Worm (Caenorhabditis elegans): ENCODE results near the gene idpb-5.

The idpb-5 gene

ce11 chrV:11849408-11849807, 10.1 kb downstream of the idpb-5 start:
- no peak for TF ChIP-seq klf-2 (GFP tag; conservative IDR thresholded peaks at IDR 0.05)
- no peak for TF ChIP-seq ztf-29 (GFP tag; IDR thresholded peaks at IDR 0.05)
- TF ChIP-seq T22C8.4 (GFP tag; IDR thresholded peaks at IDR 0.05), result no peak
- no peak for TF ChIP-seq med-1 (GFP tag; optimal IDR thresholded peaks at IDR 0.05; ENCODE audit: insufficient read depth)
- no peak for TF ChIP-seq ref-1 (GFP tag; conservative IDR thresholded peaks at IDR 0.05)
- no peak for TF ChIP-seq flt-1 (GFP tag; IDR thresholded peaks at IDR 0.05)
- TF ChIP-seq cog-1 (tag; optimal IDR thresholded peaks at IDR 0.05), result no peak
- no peak for TF ChIP-seq ztf-23 (GFP tag; IDR thresholded peaks at IDR 0.05)
- no peak for TF ChIP-seq tab-1 (GFP tag; IDR thresholded peaks at IDR 0.05)

ce11 chrV:11852305-11852704, 13.0 kb downstream of the idpb-5 start:
- TF ChIP-seq ztf-29 (GFP tag; IDR thresholded peaks at IDR 0.05) (no peak), ztf-23 (GFP tag; IDR thresholded peaks at IDR 0.05) (no peak), flt-1 (GFP tag; IDR thresholded peaks at IDR 0.05) (no peak), T22C8.4 (GFP tag; IDR thresholded peaks at IDR 0.05) (no peak), tab-1 (GFP tag; IDR thresholded peaks at IDR 0.05) (no peak), klf-2 (GFP tag; conservative IDR thresholded peaks at IDR 0.05) (no peak)

- TF ChIP-seq ztf-29 (GFP tag; IDR thresholded peaks at IDR 0.05) (no peak), flt-1 (GFP tag; IDR thresholded peaks at IDR 0.05) (no peak), med-1 (GFP tag; optimal IDR thresholded peaks at IDR 0.05; ENCODE audit: insufficient read depth) (no peak), ztf-23 (GFP tag; IDR thresholded peaks at IDR 0.05) (no peak), T22C8.4 (GFP tag; IDR thresholded peaks at IDR 0.05) (no peak), klf-2 (GFP tag; conservative IDR thresholded peaks at IDR 0.05) (no peak), ref-1 (GFP tag; conservative IDR thresholded peaks at IDR 0.05) (no peak), cog-1 (tag; optimal IDR thresholded peaks at IDR 0.05) (no peak), tab-1 (GFP tag; IDR thresholded peaks at IDR 0.05) (no peak)
Measured at ce11 chrV:11853723-11854122, 14.4 kb downstream of the idpb-5 start.

- no peak for TF ChIP-seq klf-2 (GFP tag; conservative IDR thresholded peaks at IDR 0.05)
- TF ChIP-seq ztf-23 (GFP tag; IDR thresholded peaks at IDR 0.05), result no peak
- no peak for TF ChIP-seq ref-1 (GFP tag; conservative IDR thresholded peaks at IDR 0.05)
- TF ChIP-seq flt-1 (GFP tag; IDR thresholded peaks at IDR 0.05), result no peak
- no peak for TF ChIP-seq cog-1 (tag; optimal IDR thresholded peaks at IDR 0.05)
- TF ChIP-seq med-1 (GFP tag; optimal IDR thresholded peaks at IDR 0.05; ENCODE audit: insufficient read depth), result no peak
- TF ChIP-seq ztf-29 (GFP tag; IDR thresholded peaks at IDR 0.05), result no peak
- no peak for TF ChIP-seq tab-1 (GFP tag; IDR thresholded peaks at IDR 0.05)
- TF ChIP-seq T22C8.4 (GFP tag; IDR thresholded peaks at IDR 0.05), result no peak
Measured at ce11 chrV:11854905-11855304, 15.6 kb downstream of the idpb-5 start.

- no peak for TF ChIP-seq med-1 (GFP tag; optimal IDR thresholded peaks at IDR 0.05; ENCODE audit: insufficient read depth)
- no peak for TF ChIP-seq tab-1 (GFP tag; IDR thresholded peaks at IDR 0.05)
- TF ChIP-seq klf-2 (GFP tag; conservative IDR thresholded peaks at IDR 0.05), result no peak
- no peak for TF ChIP-seq ztf-23 (GFP tag; IDR thresholded peaks at IDR 0.05)
- no peak for TF ChIP-seq flt-1 (GFP tag; IDR thresholded peaks at IDR 0.05)
- no peak for TF ChIP-seq cog-1 (tag; optimal IDR thresholded peaks at IDR 0.05)
- TF ChIP-seq ref-1 (GFP tag; conservative IDR thresholded peaks at IDR 0.05), result no peak
- no peak for TF ChIP-seq ztf-29 (GFP tag; IDR thresholded peaks at IDR 0.05)
- no peak for TF ChIP-seq T22C8.4 (GFP tag; IDR thresholded peaks at IDR 0.05)
Measured at ce11 chrV:11856022-11856421, 16.7 kb downstream of the idpb-5 start.

- TF ChIP-seq tab-1 (GFP tag; IDR thresholded peaks at IDR 0.05) (no peak), ztf-23 (GFP tag; IDR thresholded peaks at IDR 0.05) (no peak), ref-1 (GFP tag; conservative IDR thresholded peaks at IDR 0.05) (no peak), ztf-29 (GFP tag; IDR thresholded peaks at IDR 0.05) (no peak), T22C8.4 (GFP tag; IDR thresholded peaks at IDR 0.05) (no peak), cog-1 (tag; optimal IDR thresholded peaks at IDR 0.05) (no peak), med-1 (GFP tag; optimal IDR thresholded peaks at IDR 0.05; ENCODE audit: insufficient read depth) (no peak)
Measured at ce11 chrV:11857756-11858155, 18.4 kb downstream of the idpb-5 start.

ce11 chrV:11858299-11858698, 19.0 kb downstream of the idpb-5 start:
- no peak for TF ChIP-seq ref-1 (GFP tag; conservative IDR thresholded peaks at IDR 0.05)

ce11 chrV:11859082-11859858, 19.9 kb downstream of the idpb-5 start:
- TF ChIP-seq med-1 (GFP tag; optimal IDR thresholded peaks at IDR 0.05; ENCODE audit: insufficient read depth) (no peak), flt-1 (GFP tag; IDR thresholded peaks at IDR 0.05) (no peak), ztf-29 (GFP tag; IDR thresholded peaks at IDR 0.05) (no peak)

- TF ChIP-seq cog-1 (tag; optimal IDR thresholded peaks at IDR 0.05) (no peak), ztf-23 (GFP tag; IDR thresholded peaks at IDR 0.05) (no peak), flt-1 (GFP tag; IDR thresholded peaks at IDR 0.05) (no peak), klf-2 (GFP tag; conservative IDR thresholded peaks at IDR 0.05) (no peak), ztf-29 (GFP tag; IDR thresholded peaks at IDR 0.05) (no peak), ref-1 (GFP tag; conservative IDR thresholded peaks at IDR 0.05) (no peak), tab-1 (GFP tag; IDR thresholded peaks at IDR 0.05) (no peak), med-1 (GFP tag; optimal IDR thresholded peaks at IDR 0.05; ENCODE audit: insufficient read depth) (no peak), T22C8.4 (GFP tag; IDR thresholded peaks at IDR 0.05) (no peak)
Measured at ce11 chrV:11860375-11860774, 21.1 kb downstream of the idpb-5 start, which contains the start of gene R13H4.5. R13H4.5 (plus strand) TSS chrV:11860675.

ce11 chrV:11861880-11862544, 22.7 kb downstream of the idpb-5 start:
- no peak for TF ChIP-seq ztf-23 (GFP tag; IDR thresholded peaks at IDR 0.05)
- no peak for TF ChIP-seq flt-1 (GFP tag; IDR thresholded peaks at IDR 0.05)
- TF ChIP-seq tab-1 (GFP tag; IDR thresholded peaks at IDR 0.05), result no peak
- TF ChIP-seq T22C8.4 (GFP tag; IDR thresholded peaks at IDR 0.05), result no peak
- no peak for TF ChIP-seq klf-2 (GFP tag; conservative IDR thresholded peaks at IDR 0.05)
- no peak for TF ChIP-seq ztf-29 (GFP tag; IDR thresholded peaks at IDR 0.05)
- TF ChIP-seq ref-1 (GFP tag; conservative IDR thresholded peaks at IDR 0.05), result no peak
- no peak for TF ChIP-seq cog-1 (tag; optimal IDR thresholded peaks at IDR 0.05)
- TF ChIP-seq med-1 (GFP tag; optimal IDR thresholded peaks at IDR 0.05; ENCODE audit: insufficient read depth), result no peak

All from whole organism, midembryonic.